Fruit fly (Drosophila melanogaster) whole organism, embryonic: ENCODE measurements around the gene Arl5.

Source experiments
- Awh ChIP-seq: fragments of 200-800 bp; sonication (Bioruptor generic); IDR thresholded peaks from 2 replicates; pipeline ENCODE4, ENCODE4 v1.3.6; 2022; ENCODE audit warnings: missing biosample characterization, missing genetic modification characterization
- CG1024 ChIP-seq: fragments of 200-800 bp; sonication (Bioruptor generic); IDR thresholded peaks from 2 replicates; pipeline ENCODE4 v1.3.6; 2022; ENCODE audit warnings: missing biosample characterization, missing genetic modification characterization
- CG10267 ChIP-seq: fragments of 200-800 bp; sonication (Bioruptor generic); optimal IDR thresholded peaks from 2 replicates; lab custom pipeline; 2018; ENCODE audit warnings: missing biosample characterization, mild to moderate bottlenecking, missing genetic modification characterization, moderate library complexity
- CG10366 ChIP-seq: fragments of 200-800 bp; sonication (Bioruptor generic); IDR thresholded peaks from 2 replicates; pipeline ENCODE4 v1.3.6; 2022; ENCODE audit warnings: missing biosample characterization, missing genetic modification characterization
- CG12104 ChIP-seq: fragments of 200-800 bp; sonication (Bioruptor generic); optimal IDR thresholded peaks from 3 replicates; lab custom pipeline; 2016; ENCODE audit warnings: missing biosample characterization, missing genetic modification characterization
- CG12155 ChIP-seq: fragments of 200-800 bp; sonication (Bioruptor generic); optimal IDR thresholded peaks from 3 replicates; lab custom pipeline; 2016; ENCODE audit warnings: missing biosample characterization, missing genetic modification characterization
- CG12659 ChIP-seq: fragments of 200-800 bp; sonication (Bioruptor generic); optimal IDR thresholded peaks from 3 replicates; lab custom pipeline; 2017; ENCODE audit warnings: mild to moderate bottlenecking, missing biosample characterization, missing genetic modification reagents, missing genetic modification characterization
- CG1603 ChIP-seq: fragments of 200-800 bp; sonication (Bioruptor generic); optimal IDR thresholded peaks from 2 replicates; lab custom pipeline; 2019; ENCODE audit warnings: missing biosample characterization, mild to moderate bottlenecking, missing genetic modification characterization, moderate library complexity
- CG16779 ChIP-seq: fragments of 200-800 bp; sonication (Bioruptor generic); IDR thresholded peaks from 2 replicates; pipeline ENCODE4 v1.3.6; 2022; ENCODE audit warnings: missing biosample characterization, missing genetic modification characterization
- CG16813 ChIP-seq: fragments of 200-800 bp; sonication (Bioruptor generic); IDR thresholded peaks from 3 replicates; pipeline ENCODE4 v1.3.6; 2022; ENCODE audit warnings: missing biosample characterization, missing genetic modification characterization; ENCODE audit not compliant: partially characterized antibody
- CG17568 ChIP-seq: fragments of 200-800 bp; sonication (Bioruptor generic); optimal IDR thresholded peaks from 2 replicates; lab custom pipeline; 2018; ENCODE audit warnings: missing biosample characterization, mild to moderate bottlenecking, missing genetic modification characterization, moderate library complexity
- CG3065 ChIP-seq: fragments of 200-800 bp; sonication (Bioruptor generic); optimal IDR thresholded peaks from 2 replicates; lab custom pipeline; 2016; ENCODE audit warnings: missing biosample characterization, missing genetic modification characterization
- CG31224 ChIP-seq: fragments of 200-800 bp; sonication (Bioruptor generic); IDR thresholded peaks from 2 replicates; pipeline ENCODE4 v1.3.6; 2022; ENCODE audit warnings: missing biosample characterization, missing genetic modification characterization
- CG31441 ChIP-seq: fragments of 200-800 bp; sonication (Bioruptor generic); IDR thresholded peaks from 2 replicates; pipeline ENCODE4 v1.3.6; 2022; ENCODE audit warnings: missing biosample characterization, missing genetic modification characterization
- CG32532 ChIP-seq: fragments of 200-800 bp; sonication (Bioruptor generic); IDR thresholded peaks from 2 replicates; pipeline ENCODE4 v1.3.6; 2022; ENCODE audit warnings: missing biosample characterization, missing genetic modification characterization
- CG34224 ChIP-seq: fragments of 200-800 bp; sonication (Bioruptor generic); IDR thresholded peaks from 3 replicates; pipeline ENCODE4 v1.3.6; 2022; ENCODE audit warnings: missing biosample characterization, missing genetic modification characterization; ENCODE audit not compliant: partially characterized antibody
- CG42726 ChIP-seq: fragments of 200-800 bp; sonication (Bioruptor generic); IDR thresholded peaks from 2 replicates; pipeline ENCODE4 v1.3.6; 2022; ENCODE audit warnings: missing biosample characterization, missing genetic modification characterization; ENCODE audit not compliant: partially characterized antibody
- CG4404 ChIP-seq: fragments of 200-800 bp; sonication (Bioruptor generic); IDR thresholded peaks from 2 replicates; pipeline ENCODE4 v1.3.6; 2022; ENCODE audit warnings: missing biosample characterization, missing genetic modification characterization
- CG4617 ChIP-seq: fragments of 200-800 bp; sonication (Bioruptor generic); optimal IDR thresholded peaks from 3 replicates; lab custom pipeline; 2016; ENCODE audit warnings: missing biosample characterization, missing genetic modification characterization, borderline replicate concordance
- CG6791 ChIP-seq: fragments of 200-800 bp; sonication (Bioruptor generic); IDR thresholded peaks from 3 replicates; pipeline ENCODE4 v1.3.6; 2022; ENCODE audit warnings: missing biosample characterization, missing genetic modification characterization; ENCODE audit not compliant: partially characterized antibody
- CG9609 ChIP-seq: fragments of 200-800 bp; sonication (Bioruptor generic); optimal IDR thresholded peaks from 3 replicates; lab custom pipeline; 2016; ENCODE audit warnings: missing biosample characterization, missing genetic modification characterization
- Dek ChIP-seq: fragments of 200-800 bp; sonication (Bioruptor generic); optimal IDR thresholded peaks from 3 replicates; lab custom pipeline; 2019; ENCODE audit warnings: missing biosample characterization, mild to moderate bottlenecking, missing genetic modification characterization, moderate library complexity
- Dfd ChIP-seq, 2 experiments: fragments of >200 bp; optimal IDR thresholded peaks; 2 replicates each; lab custom pipeline; 2017; ENCODE audit warnings: missing biosample characterization in 2 of 2, missing genetic modification characterization in 2 of 2
- Ets97D ChIP-seq: fragments of 200-800 bp; sonication (Bioruptor generic); optimal IDR thresholded peaks from 3 replicates; lab custom pipeline; 2016; ENCODE audit warnings: missing biosample characterization, missing genetic modification characterization
- Gug ChIP-seq: fragments of 200-800 bp; sonication (Bioruptor generic); IDR thresholded peaks from 4 replicates; pipeline ENCODE4 v1.3.6; 2022; ENCODE audit warnings: missing biosample characterization, missing genetic modification characterization
- Hmx ChIP-seq: fragments of 200-800 bp; sonication (Bioruptor generic); optimal IDR thresholded peaks from 2 replicates; lab custom pipeline; 2016; ENCODE audit warnings: missing biosample characterization, missing genetic modification characterization
- Hr3 ChIP-seq: fragments of 200-800 bp; sonication (Bioruptor generic); optimal IDR thresholded peaks from 3 replicates; lab custom pipeline; 2016; ENCODE audit warnings: missing biosample characterization, missing genetic modification characterization
- Hr39 ChIP-seq: fragments of >200 bp; optimal IDR thresholded peaks from 2 replicates; lab custom pipeline; 2017
- Mes4 ChIP-seq: fragments of 200-800 bp; sonication (Bioruptor generic); optimal IDR thresholded peaks from 2 replicates; lab custom pipeline; 2016; ENCODE audit warnings: missing biosample characterization, missing genetic modification characterization
- Mrtf ChIP-seq: fragments of 200-800 bp; sonication (Bioruptor generic); IDR thresholded peaks from 3 replicates; pipeline ENCODE4 v1.3.6; 2022; ENCODE audit warnings: missing biosample characterization, missing genetic modification characterization
- Nf-YC ChIP-seq: fragments of 200-800 bp; optimal IDR thresholded peaks from 3 replicates; lab custom pipeline; 2019; ENCODE audit warnings: missing biosample characterization, mild to moderate bottlenecking, missing genetic modification characterization, moderate library complexity
- Opbp ChIP-seq: fragments of 200-800 bp; sonication (Bioruptor generic); IDR thresholded peaks from 3 replicates; pipeline ENCODE4 v1.3.6; 2022; ENCODE audit warnings: missing biosample characterization, missing genetic modification characterization; ENCODE audit not compliant: partially characterized antibody
- PHDP ChIP-seq: fragments of 200-800 bp; sonication (Bioruptor generic); optimal IDR thresholded peaks from 3 replicates; lab custom pipeline; 2018; ENCODE audit warnings: missing biosample characterization, mild to moderate bottlenecking, missing genetic modification characterization, moderate library complexity
- Sox100B ChIP-seq: fragments of 200-800 bp; sonication (Bioruptor generic); optimal IDR thresholded peaks from 3 replicates; lab custom pipeline; 2018; ENCODE audit warnings: missing biosample characterization, mild to moderate bottlenecking, missing genetic modification characterization
- Sox102F ChIP-seq: fragments of 200-800 bp; sonication (Bioruptor generic); optimal IDR thresholded peaks from 2 replicates; lab custom pipeline; 2018; ENCODE audit warnings: missing biosample characterization, mild to moderate bottlenecking, missing genetic modification characterization, moderate library complexity
- Stat92E ChIP-seq, 3 experiments: fragments of >200 bp in 2 of 3; fragments of 200-800 bp in 1 of 3; sonication (Bioruptor generic) in 1 of 3; optimal IDR thresholded peaks; 2 replicates each; lab custom pipeline; 2017 to 2019; ENCODE audit warnings: missing biosample characterization in 3 of 3, missing genetic modification characterization in 3 of 3, mild to moderate bottlenecking in 1 of 3, moderate library complexity in 1 of 3
- abd-A ChIP-seq: fragments of 200-800 bp; sonication (Bioruptor generic); optimal IDR thresholded peaks from 3 replicates; lab custom pipeline; 2019; ENCODE audit warnings: missing biosample characterization, mild to moderate bottlenecking, missing genetic modification characterization, moderate library complexity
- bowl ChIP-seq: fragments of 200-800 bp; sonication (Bioruptor generic); IDR thresholded peaks from 2 replicates; pipeline ENCODE4 v1.3.6; 2022; ENCODE audit warnings: missing biosample characterization, missing genetic modification characterization
- chinmo ChIP-seq: fragments of 200-800 bp; sonication (Bioruptor generic); IDR thresholded peaks from 4 replicates; pipeline ENCODE4 v1.3.6; 2022; ENCODE audit warnings: missing biosample characterization, missing genetic modification characterization; ENCODE audit not compliant: partially characterized antibody
- chm ChIP-seq: fragments of 200-800 bp; sonication (Bioruptor generic); IDR thresholded peaks from 2 replicates; pipeline ENCODE4 v1.3.6; 2022; ENCODE audit warnings: missing biosample characterization, missing genetic modification characterization
- danr ChIP-seq: fragments of 200-800 bp; sonication (Bioruptor generic); IDR thresholded peaks from 2 replicates; pipeline ENCODE4 v1.3.6; 2022; ENCODE audit warnings: missing biosample characterization, missing genetic modification characterization
- grau ChIP-seq: fragments of 200-800 bp; optimal IDR thresholded peaks from 3 replicates; lab custom pipeline; 2019; ENCODE audit warnings: missing biosample characterization, mild to moderate bottlenecking, missing genetic modification characterization, moderate library complexity
- gsb-n ChIP-seq: fragments of 200-800 bp; sonication (Bioruptor generic); optimal IDR thresholded peaks from 3 replicates; lab custom pipeline; 2018; ENCODE audit warnings: missing biosample characterization, mild to moderate bottlenecking, missing genetic modification characterization
- h ChIP-seq: fragments of >200 bp; optimal IDR thresholded peaks from 2 replicates; lab custom pipeline; 2017
- hb ChIP-seq: fragments of 200-800 bp; sonication (Bioruptor generic); IDR thresholded peaks from 3 replicates; pipeline ENCODE4 v1.3.6; 2022; ENCODE audit warnings: missing biosample characterization, missing genetic modification characterization; ENCODE audit not compliant: partially characterized antibody
- insv ChIP-seq, 2 experiments: fragments of 200-800 bp; sonication (Bioruptor generic); optimal IDR thresholded peaks; 3 replicates each; lab custom pipeline; 2016 to 2018; ENCODE audit warnings: missing biosample characterization in 2 of 2, missing genetic modification characterization in 2 of 2
- pnt ChIP-seq: fragments of 200-800 bp; sonication (Bioruptor generic); optimal IDR thresholded peaks from 3 replicates; lab custom pipeline; 2016; ENCODE audit warnings: missing biosample characterization, missing genetic modification characterization
- sna ChIP-seq: fragments of 200-800 bp; sonication (Bioruptor generic); IDR thresholded peaks from 2 replicates; pipeline ENCODE4 v1.3.6; 2022; ENCODE audit warnings: missing biosample characterization, missing genetic modification characterization; ENCODE audit not compliant: partially characterized antibody
- so ChIP-seq: fragments of 200-800 bp; sonication (Bioruptor generic); IDR thresholded peaks from 3 replicates; pipeline ENCODE4 v1.3.6; 2022; ENCODE audit warnings: missing biosample characterization, missing genetic modification characterization
- ttk ChIP-seq: fragments of 200-800 bp; sonication (Bioruptor generic); IDR thresholded peaks from 2 replicates; pipeline ENCODE4 v2.1.2; 2022; ENCODE audit warnings: missing biosample characterization, missing genetic modification characterization
- z ChIP-seq: fragments of 200-800 bp; sonication (Bioruptor generic); IDR thresholded peaks from 3 replicates; pipeline ENCODE4 v1.3.6; 2022; ENCODE audit warnings: missing biosample characterization, missing genetic modification characterization

Arl5 gene

dm6 chr3L:8296941-8297340 lies 2.7 kb downstream of the Arl5 start, which contains the start of gene Rab19 (continued):
- TF ChIP-seq abd-A (tag; lab: Kevin White, UChicago): peak; percentile 5
- peak; percentile 3 for TF ChIP-seq Ets97D (GFP tag; lab: Kevin White, UChicago)
- no peak for TF ChIP-seq Hr3
- no peak for TF ChIP-seq CG12104
- peak; percentile 25; the same call in 1 of the 2 replicates for TF ChIP-seq CG42726 (GFP tag; lab: Robert Waterston, UW)
- TF ChIP-seq CG9609: no peak
- TF ChIP-seq Sox102F (GFP tag; lab: Kevin White, UChicago): no peak
- peak; percentile 72; the same call in 2 of the 3 replicates for TF ChIP-seq Opbp (GFP tag; lab: Robert Waterston, UW)
- TF ChIP-seq ttk (GFP tag; lab: Robert Waterston, UW): no peak
- no peak for TF ChIP-seq Dek (tag; lab: Kevin White, UChicago)
- TF ChIP-seq pnt (GFP tag; lab: Kevin White, UChicago): no peak
- TF ChIP-seq Gug (GFP tag; lab: Robert Waterston, UW): no peak
- TF ChIP-seq CG32532 (GFP tag; lab: Robert Waterston, UW): no peak
- no peak for TF ChIP-seq Mrtf
- peak; percentile 9 for TF ChIP-seq CG12659 (GFP tag; lab: Kevin White, UChicago)
- TF ChIP-seq CG31441 (GFP tag; lab: Robert Waterston, UW): no peak
- TF ChIP-seq CG10267: peak; percentile 74
- no peak for TF ChIP-seq chm
- peak; percentile 77 for TF ChIP-seq gsb-n
- TF ChIP-seq Hmx: no peak
- no peak for TF ChIP-seq CG10366 (GFP tag; lab: Robert Waterston, UW)
- no peak for TF ChIP-seq Nf-YC
- TF ChIP-seq h (lab: Kevin White, UChicago): no peak
- peak; percentile 97 for TF ChIP-seq sna (GFP tag; lab: Robert Waterston, UW)
- peak; percentile 12 for TF ChIP-seq PHDP
- no peak for TF ChIP-seq Dfd (GFP tag; optimal IDR thresholded peaks at IDR 0.05; lab: Kevin White, UChicago)
- TF ChIP-seq Sox100B (GFP tag; lab: Kevin White, UChicago): no peak
- no peak for TF ChIP-seq Hr39 (lab: Kevin White, UChicago)
- peak; percentile 95 for TF ChIP-seq CG34224
- TF ChIP-seq CG16779: no peak
- peak; percentile 79 for TF ChIP-seq CG6791
- no peak for TF ChIP-seq Stat92E (GFP tag; optimal IDR thresholded peaks at IDR 0.05; lab: Kevin White, UChicago)
- TF ChIP-seq CG4617 (GFP tag; lab: Kevin White, UChicago): peak; percentile 15
- no peak for TF ChIP-seq CG17568 (GFP tag; lab: Kevin White, UChicago)
- peak; percentile 84; the same call in 1 of the 4 replicates for TF ChIP-seq chinmo (GFP tag; lab: Robert Waterston, UW)
- TF ChIP-seq so (GFP tag; lab: Robert Waterston, UW): no peak
- no peak for TF ChIP-seq CG12155 (GFP tag; lab: Kevin White, UChicago)
- no peak for TF ChIP-seq CG1024
- TF ChIP-seq CG16813 (GFP tag; lab: Robert Waterston, UW): peak; percentile 86
- peak; percentile 83 for TF ChIP-seq hb (GFP tag; lab: Robert Waterston, UW)
- no peak for TF ChIP-seq z
- TF ChIP-seq CG4404: no peak
- TF ChIP-seq Awh: no peak
- TF ChIP-seq danr: no peak
- no peak for TF ChIP-seq CG31224 (GFP tag; lab: Robert Waterston, UW)
- TF ChIP-seq bowl (GFP tag; lab: Robert Waterston, UW): no peak
- TF ChIP-seq Mes4 (GFP tag; lab: Kevin White, UChicago): no peak
- no peak for TF ChIP-seq insv (GFP tag; optimal IDR thresholded peaks at IDR 0.05; lab: Kevin White, UChicago)
- no peak for TF ChIP-seq grau (tag; lab: Kevin White, UChicago)
- TF ChIP-seq CG3065: no peak
- TF ChIP-seq CG1603 (tag; lab: Kevin White, UChicago): no peak
